Worm (Caenorhabditis elegans): Measurements from ENCODE around the gene tag-124.

tag-124 gene

DNA sequence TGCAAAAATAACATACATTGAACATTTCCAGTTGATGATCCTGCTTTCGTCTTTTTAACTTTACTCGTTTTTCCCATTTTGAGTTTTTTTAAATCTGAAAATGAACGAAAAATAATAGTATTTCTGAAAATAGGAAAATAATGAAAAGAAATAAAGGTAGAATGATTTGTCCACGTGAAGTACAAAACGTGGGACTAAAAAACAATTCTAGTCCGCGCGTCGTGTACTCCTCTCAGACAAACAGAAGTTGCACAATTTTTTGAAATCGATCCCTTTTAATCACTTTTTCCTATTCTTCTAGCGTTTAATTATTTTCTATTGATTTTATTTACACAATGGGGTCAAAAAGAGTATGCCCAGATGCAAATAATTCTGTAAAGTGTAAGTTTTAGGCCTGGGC lies at the start of gene tag-124, which contains the start of gene E02H1.1:
Gene tag-124, plus strand, starts transcription at position 222 of the 400 bp plus-strand sequence.
Gene E02H1.1, minus strand, starts transcription at position 94 of the 400 bp plus-strand sequence.
- TF ChIP-seq fos-1 (tag; optimal IDR thresholded peaks at IDR 0.05) (peak; percentile 61), alr-1 (tag; optimal IDR thresholded peaks at IDR 0.05; ENCODE audit: borderline replicate concordance) (no peak), ceh-88 (GFP tag; IDR thresholded peaks at IDR 0.05) (peak; percentile 84), dsc-1 (tag; optimal IDR thresholded peaks at IDR 0.05) (peak; percentile 96), lin-15B (tag; optimal IDR thresholded peaks at IDR 0.05) (peak; percentile 32), nhr-71 (tag; optimal IDR thresholded peaks at IDR 0.05) (peak; percentile 93), nhr-77 (tag; optimal IDR thresholded peaks at IDR 0.05) (no peak), ceh-90 (tag; optimal IDR thresholded peaks at IDR 0.05) (peak; percentile 96), ets-5 (GFP tag; IDR thresholded peaks at IDR 0.05) (no peak), lin-39 (tag; optimal IDR thresholded peaks at IDR 0.05) (peak; percentile 62), snu-23 (GFP tag; optimal IDR thresholded peaks at IDR 0.05) (peak; percentile 91), irx-1 (tag; optimal IDR thresholded peaks at IDR 0.05) (peak; percentile 97), grh-1 (GFP tag; IDR thresholded peaks at IDR 0.05) (peak; percentile 76), snpc-4 (tag; optimal IDR thresholded peaks at IDR 0.05) (peak; percentile 38), ztf-11 (tag; optimal IDR thresholded peaks at IDR 0.05) (peak in 1 of 2 experiments; percentile 97), aly-2 (tag; optimal IDR thresholded peaks at IDR 0.05) (peak; percentile 57), lir-3 (tag; optimal IDR thresholded peaks at IDR 0.05; ENCODE audit: poor library complexity) (peak; percentile 98), nhr-11 (tag; optimal IDR thresholded peaks at IDR 0.05) (peak; percentile 66), unc-86 (tag; optimal IDR thresholded peaks at IDR 0.05) (peak; percentile 81), efl-3 (GFP tag; optimal IDR thresholded peaks at IDR 0.05) (peak; percentile 70), pqm-1 (tag; optimal IDR thresholded peaks at IDR 0.05) (no peak), egl-13 (tag; optimal IDR thresholded peaks at IDR 0.05) (peak; percentile 97), elt-3 (tag; optimal IDR thresholded peaks at IDR 0.05) (peak in 2 of 6 experiments; percentile 47 to 62), sptf-1 (tag; optimal IDR thresholded peaks at IDR 0.05) (no peak), lin-35 (GFP tag; optimal IDR thresholded peaks at IDR 0.05) (peak; percentile 73 to 76), pag-3 (tag; optimal IDR thresholded peaks at IDR 0.05; ENCODE audit: borderline replicate concordance, insufficient read depth) (no peak), nhr-76 (tag; optimal IDR thresholded peaks at IDR 0.05) (no peak), fkh-10 (GFP tag; optimal IDR thresholded peaks at IDR 0.05) (no peak), Y116A8C.19 (tag; optimal IDR thresholded peaks at IDR 0.05; ENCODE audit: borderline replicate concordance) (peak; percentile 93), unc-62 (GFP tag; optimal IDR thresholded peaks at IDR 0.05) (no peak), hlh-4 (tag; optimal IDR thresholded peaks at IDR 0.05) (peak; percentile 66), blmp-1 (tag; optimal IDR thresholded peaks at IDR 0.05) (peak; percentile 50), nhr-85 (tag) (peak; percentile 97), ztf-4 (tag; optimal IDR thresholded peaks at IDR 0.05) (peak; percentile 79), lsy-2 (tag; optimal IDR thresholded peaks at IDR 0.05) (peak; percentile 84 to 88), nhr-237 (tag; optimal IDR thresholded peaks at IDR 0.05) (no peak), sup-37 (GFP tag; optimal IDR thresholded peaks at IDR 0.05) (peak; percentile 60), zag-1 (tag; optimal IDR thresholded peaks at IDR 0.05) (no peak), isw-1 (GFP tag; IDR thresholded peaks at IDR 0.05) (peak; percentile 77), ceh-8 (GFP tag; optimal IDR thresholded peaks at IDR 0.05) (peak; percentile 47), unc-130 (tag; optimal IDR thresholded peaks at IDR 0.05) (peak; percentile 56), zip-4 (GFP tag; optimal IDR thresholded peaks at IDR 0.05) (peak; percentile 62), nhr-12 (tag; optimal IDR thresholded peaks at IDR 0.05) (no peak), ces-1 (GFP tag; optimal IDR thresholded peaks at IDR 0.05) (no peak), efl-1 (optimal IDR thresholded peaks at IDR 0.05) (peak; percentile 75 to 81), efl-1 (GFP tag; optimal IDR thresholded peaks at IDR 0.05 in 1 of 2) (peak; percentile 75 to 97), dpl-1 (GFP tag; optimal IDR thresholded peaks at IDR 0.05) (peak; percentile 65 to 77 (median 73)), hpl-2 (GFP tag; optimal IDR thresholded peaks at IDR 0.05) (no peak), xbp-1 (tag; optimal IDR thresholded peaks at IDR 0.05) (peak; percentile 92), ceh-63 (GFP tag; optimal IDR thresholded peaks at IDR 0.05) (peak; percentile 65), tbx-2 (tag; optimal IDR thresholded peaks at IDR 0.05) (peak; percentile 93), nhr-28 (tag; optimal IDR thresholded peaks at IDR 0.05) (no peak), nhr-84 (tag; optimal IDR thresholded peaks at IDR 0.05) (no peak), jun-1 (tag; optimal IDR thresholded peaks at IDR 0.05) (peak; percentile 42)
